Worm (Caenorhabditis elegans): ENCODE data around the gene srg-48.

ce11 chrIV:7045362-7045936, 26.8 kb upstream of the srg-48 start:
- TF ChIP-seq Y56A3A.18 (GFP tag; IDR thresholded peaks at IDR 0.05): no peak
- no peak for TF ChIP-seq hmg-1.2 (GFP tag; IDR thresholded peaks at IDR 0.05)
- no peak for TF ChIP-seq mel-28 (tag; optimal IDR thresholded peaks at IDR 0.05; ENCODE audit: borderline replicate concordance)
- no peak for TF ChIP-seq attf-3 (GFP tag; conservative IDR thresholded peaks at IDR 0.05)
- TF ChIP-seq B0019.2 (GFP tag; conservative IDR thresholded peaks at IDR 0.05): no peak
- TF ChIP-seq him-1 (tag; optimal IDR thresholded peaks at IDR 0.05): no peak
- TF ChIP-seq dpl-1 (GFP tag; optimal IDR thresholded peaks at IDR 0.05): no peak
- no peak for TF ChIP-seq attf-6 (GFP tag; IDR thresholded peaks at IDR 0.05)
- no peak for TF ChIP-seq zfh-2 (GFP tag; conservative IDR thresholded peaks at IDR 0.05)
- TF ChIP-seq ceh-79 (tag; optimal IDR thresholded peaks at IDR 0.05): no peak
- TF ChIP-seq F22D6.2 (tag; optimal IDR thresholded peaks at IDR 0.05): no peak
- TF ChIP-seq ets-4 (GFP tag; optimal IDR thresholded peaks at IDR 0.05): no peak

All from whole organism, young adult.